Fruit fly (Drosophila melanogaster) whole organism, wandering third instar larva: ENCODE measurements around the gene strat.

ENCODE experiments used
- Abd-B ChIP-seq: fragments of >200 bp; optimal IDR thresholded peaks from 2 replicates; lab custom pipeline; 2017; ENCODE audit warnings: missing biosample characterization, missing genetic modification characterization
- Dfd ChIP-seq: fragments of >200 bp; optimal IDR thresholded peaks from 2 replicates; lab custom pipeline; 2017; ENCODE audit warnings: missing biosample characterization, missing genetic modification characterization
- Hnf4 ChIP-seq: fragments of 200-800 bp; sonication (Bioruptor generic); optimal IDR thresholded peaks from 2 replicates; lab custom pipeline; 2016; ENCODE audit warnings: missing biosample characterization, mild to moderate bottlenecking, missing genetic modification characterization
- Rel ChIP-seq, 2 experiments: fragments of 200-800 bp; sonication (Bioruptor generic) in 1 of 2; optimal IDR thresholded peaks; 2 replicates in 1 of 2; 3 replicates in 1 of 2; lab custom pipeline; 2016 to 2019; ENCODE audit warnings: mild to moderate bottlenecking in 2 of 2, missing biosample characterization in 2 of 2, missing genetic modification characterization in 2 of 2, moderate library complexity in 1 of 2
- dsf ChIP-seq: sonication (Bioruptor generic); optimal IDR thresholded peaks from 2 replicates; lab custom pipeline; 2016; ENCODE audit warnings: missing biosample characterization, missing genetic modification characterization, borderline replicate concordance
- h ChIP-seq: fragments of 200-800 bp; sonication (Bioruptor generic); optimal IDR thresholded peaks from 3 replicates; lab custom pipeline; 2016; ENCODE audit warnings: missing biosample characterization, mild to moderate bottlenecking, missing genetic modification characterization
- jim ChIP-seq: fragments of 175-275, 200-325 bp; sonication (Bioruptor generic); optimal IDR thresholded peaks from 2 replicates; lab custom pipeline; 2016; ENCODE audit warnings: missing biosample characterization, mild to moderate bottlenecking, missing genetic modification characterization
- rgr ChIP-seq: fragments of 200-800 bp; sonication (Bioruptor generic); optimal IDR thresholded peaks from 3 replicates; lab custom pipeline; 2016; ENCODE audit warnings: missing biosample characterization, mild to moderate bottlenecking, missing genetic modification characterization
- sv ChIP-seq: fragments of 200-800 bp; sonication (Bioruptor generic); optimal IDR thresholded peaks from 3 replicates; lab custom pipeline; 2016; ENCODE audit warnings: missing biosample characterization, missing genetic modification characterization
- usp ChIP-seq: fragments of >200 bp; optimal IDR thresholded peaks from 2 replicates; lab custom pipeline; 2017; ENCODE audit warnings: missing biosample characterization, missing genetic modification characterization

DNA sequence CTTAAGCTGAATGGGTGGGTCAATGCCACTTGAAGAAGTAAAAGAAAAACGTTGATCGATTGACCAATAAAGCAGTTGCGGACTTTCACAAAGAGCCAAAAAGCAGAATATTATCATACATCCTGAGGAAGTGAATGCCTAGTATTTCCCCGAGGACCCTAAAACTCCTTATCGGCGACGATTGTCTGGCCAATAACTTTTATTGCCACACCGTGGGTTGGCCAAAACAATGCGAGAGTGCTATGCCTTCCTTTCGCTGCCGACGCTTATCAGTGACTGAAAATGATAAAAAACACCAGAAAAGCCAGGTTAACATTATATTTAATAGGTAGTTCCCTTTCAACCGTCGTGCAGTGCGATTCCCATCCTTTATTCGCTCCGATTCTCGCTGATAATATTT, 31.7 kb downstream of the strat start, which contains the start of gene Mur29B:
- TF ChIP-seq Hnf4 (GFP tag; lab: Kevin White, UChicago) (no peak), h (GFP tag; lab: Kevin White, UChicago) (no peak), sv (GFP tag; lab: Kevin White, UChicago) (no peak), rgr (no peak), usp (GFP tag; lab: Kevin White, UChicago) (no peak), Rel (GFP tag; optimal IDR thresholded peaks at IDR 0.05; lab: Kevin White, UChicago) (no peak), Rel (tag; optimal IDR thresholded peaks at IDR 0.05; lab: Kevin White, UChicago) (peak; percentile 92), Abd-B (GFP tag; lab: Kevin White, UChicago) (no peak), jim (GFP tag; lab: Kevin White, UChicago) (no peak), Dfd (GFP tag; lab: Kevin White, UChicago) (no peak), dsf (no peak)
